Fruit fly (Drosophila melanogaster) whole organism, embryonic: Measurements from ENCODE around the gene CG31832.
A peak's percentile ranks its signal among the peaks of the same experiment; 100 is the strongest.

ENCODE experiments used
- ATbp ChIP-seq: fragments of 200-800 bp; sonication (Bioruptor generic); optimal IDR thresholded peaks from 2 replicates; lab custom pipeline; 2017; ENCODE audit warnings: missing biosample characterization, mild to moderate bottlenecking, missing genetic modification characterization, missing genetic modification reagents
- Antp ChIP-seq: fragments of 200-800 bp; sonication (Bioruptor generic); optimal IDR thresholded peaks from 3 replicates; lab custom pipeline; 2016; ENCODE audit warnings: missing biosample characterization, missing genetic modification characterization
- CG10979 ChIP-seq: fragments of 200-800 bp; sonication (Bioruptor generic); optimal IDR thresholded peaks from 2 replicates; lab custom pipeline; 2018; ENCODE audit warnings: missing biosample characterization, mild to moderate bottlenecking, missing genetic modification characterization, moderate library complexity
- CG11247 ChIP-seq: fragments of 200-800 bp; sonication (Bioruptor generic); IDR thresholded peaks from 2 replicates; pipeline ENCODE4 v1.3.6; 2022; ENCODE audit warnings: missing biosample characterization, missing genetic modification characterization
- CG12155 ChIP-seq: fragments of 200-800 bp; sonication (Bioruptor generic); optimal IDR thresholded peaks from 3 replicates; lab custom pipeline; 2016; ENCODE audit warnings: missing biosample characterization, missing genetic modification characterization
- CG12391 ChIP-seq: fragments of 200-800 bp; sonication (Bioruptor generic); optimal IDR thresholded peaks from 3 replicates; lab custom pipeline; 2018; ENCODE audit warnings: missing biosample characterization, mild to moderate bottlenecking, missing genetic modification characterization, moderate library complexity
- CG12659 ChIP-seq: fragments of 200-800 bp; sonication (Bioruptor generic); optimal IDR thresholded peaks from 3 replicates; lab custom pipeline; 2017; ENCODE audit warnings: mild to moderate bottlenecking, missing biosample characterization, missing genetic modification reagents, missing genetic modification characterization
- CG14014 ChIP-seq: fragments of 200-800 bp; sonication (Bioruptor generic); IDR thresholded peaks from 2 replicates; pipeline ENCODE4 v1.3.6; 2022; ENCODE audit warnings: missing biosample characterization, missing genetic modification characterization
- CG15011 ChIP-seq: fragments of 200-800 bp; sonication (Bioruptor generic); optimal IDR thresholded peaks from 3 replicates; lab custom pipeline; 2018; ENCODE audit warnings: missing biosample characterization, mild to moderate bottlenecking, missing genetic modification characterization
- CG17186 ChIP-seq: fragments of 200-800 bp; sonication (Bioruptor generic); optimal IDR thresholded peaks from 3 replicates; lab custom pipeline; 2017; ENCODE audit warnings: missing biosample characterization, missing genetic modification reagents, missing genetic modification characterization
- CG2116 ChIP-seq: fragments of 200-800 bp; sonication (Bioruptor generic); optimal IDR thresholded peaks from 3 replicates; lab custom pipeline; 2018; ENCODE audit warnings: missing biosample characterization, mild to moderate bottlenecking, missing genetic modification characterization
- CG30020 ChIP-seq: fragments of 200-800 bp; optimal IDR thresholded peaks from 2 replicates; lab custom pipeline; 2019; ENCODE audit warnings: missing biosample characterization, mild to moderate bottlenecking, missing genetic modification characterization, moderate library complexity
- CG31441 ChIP-seq: fragments of 200-800 bp; sonication (Bioruptor generic); IDR thresholded peaks from 2 replicates; pipeline ENCODE4 v1.3.6; 2022; ENCODE audit warnings: missing biosample characterization, missing genetic modification characterization
- CG3163 ChIP-seq: fragments of 200-800 bp; sonication (Bioruptor generic); optimal IDR thresholded peaks from 3 replicates; lab custom pipeline; 2016; ENCODE audit warnings: missing biosample characterization, missing genetic modification characterization
- CG4282 ChIP-seq: fragments of 200-800 bp; sonication (Bioruptor generic); optimal IDR thresholded peaks from 2 replicates; lab custom pipeline; 2016; ENCODE audit warnings: missing biosample characterization, missing genetic modification characterization
- CG5245 ChIP-seq: fragments of 200-800 bp; sonication (Bioruptor generic); optimal IDR thresholded peaks from 3 replicates; lab custom pipeline; 2016; ENCODE audit warnings: missing biosample characterization, missing genetic modification characterization
- CG7745 ChIP-seq: fragments of 200-800 bp; sonication (Bioruptor generic); optimal IDR thresholded peaks from 2 replicates; lab custom pipeline; 2018; ENCODE audit warnings: missing biosample characterization, mild to moderate bottlenecking, missing genetic modification characterization, moderate library complexity
- CG8924 ChIP-seq: fragments of 200-800 bp; optimal IDR thresholded peaks from 3 replicates; lab custom pipeline; 2019; ENCODE audit warnings: missing biosample characterization, mild to moderate bottlenecking, missing genetic modification characterization, moderate library complexity
- Camta ChIP-seq: fragments of 200-800 bp; sonication (Bioruptor generic); optimal IDR thresholded peaks from 2 replicates; lab custom pipeline; 2016; ENCODE audit warnings: missing biosample characterization, missing genetic modification characterization
- Dad ChIP-seq: fragments of 200-800 bp; sonication (Bioruptor generic); optimal IDR thresholded peaks from 3 replicates; lab custom pipeline; 2016; ENCODE audit warnings: missing biosample characterization, missing genetic modification characterization
- Dip2 ChIP-seq: fragments of 200-800 bp; sonication (Bioruptor generic); IDR thresholded peaks from 2 replicates; pipeline ENCODE4 v1.3.6; 2022; ENCODE audit warnings: missing biosample characterization, missing genetic modification characterization
- Doc2 ChIP-seq: fragments of 200-800 bp; sonication (Bioruptor generic); IDR thresholded peaks from 2 replicates; pipeline ENCODE4 v1.3.6; 2022; ENCODE audit warnings: missing biosample characterization, missing genetic modification characterization
- Ets65A ChIP-seq: fragments of 200-800 bp; sonication (Bioruptor generic); peaks from one replicate; lab custom pipeline; 2016; ENCODE audit warnings: missing biosample characterization, missing genetic modification characterization
- Ets97D ChIP-seq: fragments of 200-800 bp; sonication (Bioruptor generic); optimal IDR thresholded peaks from 3 replicates; lab custom pipeline; 2016; ENCODE audit warnings: missing biosample characterization, missing genetic modification characterization
- Gsc ChIP-seq: fragments of 200-800 bp; sonication (Bioruptor generic); IDR thresholded peaks from 2 replicates; pipeline ENCODE4 v1.3.6; 2022; ENCODE audit warnings: missing biosample characterization, missing genetic modification characterization
- HHEX ChIP-seq: fragments of 200-800 bp; sonication (Bioruptor generic); optimal IDR thresholded peaks from 3 replicates; lab custom pipeline; 2017; ENCODE audit warnings: missing biosample characterization, mild to moderate bottlenecking, missing genetic modification characterization, missing genetic modification reagents
- Hand ChIP-seq: fragments of 200-800 bp; sonication (Bioruptor generic); optimal IDR thresholded peaks from 2 replicates; lab custom pipeline; 2017; ENCODE audit warnings: mild to moderate bottlenecking, missing biosample characterization, missing genetic modification reagents, missing genetic modification characterization
- Lhr ChIP-seq: fragments of 200-800 bp; sonication (Bioruptor generic); optimal IDR thresholded peaks from 3 replicates; lab custom pipeline; 2017; ENCODE audit warnings: mild to moderate bottlenecking, missing biosample characterization, missing genetic modification reagents, missing genetic modification characterization
- Lpt ChIP-seq: fragments of >200 bp; optimal IDR thresholded peaks from 2 replicates; lab custom pipeline; 2018; ENCODE audit warnings: missing biosample characterization, missing genetic modification characterization
- Neu2 ChIP-seq: fragments of 200-800 bp; sonication (Bioruptor generic); optimal IDR thresholded peaks from 3 replicates; lab custom pipeline; 2016; ENCODE audit warnings: missing biosample characterization, missing genetic modification characterization, borderline replicate concordance
- Pdp1 ChIP-seq, 2 experiments: fragments of 200-800 bp; sonication (Bioruptor generic); optimal IDR thresholded peaks; 3 replicates each; lab custom pipeline; 2016; ENCODE audit warnings: missing biosample characterization in 2 of 2, missing genetic modification characterization in 2 of 2, mild to moderate bottlenecking in 1 of 2, moderate library complexity in 1 of 2
- Ptx1 ChIP-seq: fragments of 200-800 bp; sonication (Bioruptor generic); IDR thresholded peaks from 2 replicates; pipeline ENCODE4 v1.3.6; 2022; ENCODE audit warnings: missing biosample characterization, missing genetic modification characterization
- Spps ChIP-seq: fragments of 200-800 bp; sonication (Bioruptor generic); optimal IDR thresholded peaks from 2 replicates; lab custom pipeline; 2018; ENCODE audit warnings: missing biosample characterization, mild to moderate bottlenecking, missing genetic modification characterization
- ab ChIP-seq: fragments of 200-800 bp; sonication (Bioruptor generic); optimal IDR thresholded peaks from 2 replicates; lab custom pipeline; 2016; ENCODE audit warnings: missing biosample characterization, missing genetic modification characterization
- bbx ChIP-seq: fragments of 200-800 bp; sonication (Bioruptor generic); IDR thresholded peaks from 2 replicates; pipeline ENCODE4 v1.3.6; 2022; ENCODE audit warnings: missing biosample characterization, missing genetic modification characterization; ENCODE audit not compliant: partially characterized antibody
- ems ChIP-seq: fragments of 200-800 bp; sonication (Bioruptor generic); optimal IDR thresholded peaks from 3 replicates; lab custom pipeline; 2016; ENCODE audit warnings: missing biosample characterization, missing genetic modification characterization
- eve ChIP-seq, 2 experiments: fragments of >200 bp; optimal IDR thresholded peaks; 2 replicates each; lab custom pipeline; 2017; ENCODE audit warnings: missing biosample characterization in 2 of 2, missing genetic modification characterization in 2 of 2
- fd3F ChIP-seq: fragments of 200-800 bp; sonication (Bioruptor generic); optimal IDR thresholded peaks from 2 replicates; lab custom pipeline; 2018; ENCODE audit warnings: missing biosample characterization, mild to moderate bottlenecking, missing genetic modification characterization, moderate library complexity
- ftz-f1 ChIP-seq: fragments of 200-800 bp; sonication (Bioruptor generic); optimal IDR thresholded peaks from 2 replicates; lab custom pipeline; 2016; ENCODE audit warnings: missing biosample characterization, missing genetic modification characterization
- gem ChIP-seq: fragments of 200-800 bp; sonication (Bioruptor generic); optimal IDR thresholded peaks from 2 replicates; lab custom pipeline; 2019; ENCODE audit warnings: missing biosample characterization, mild to moderate bottlenecking, missing genetic modification characterization, moderate library complexity
- gfzf ChIP-seq: fragments of 200-800 bp; sonication (Bioruptor generic); optimal IDR thresholded peaks from 2 replicates; lab custom pipeline; 2016; ENCODE audit warnings: missing biosample characterization, mild to moderate bottlenecking, missing genetic modification characterization, moderate library complexity
- kay ChIP-seq: fragments of 200-800 bp; sonication (Bioruptor generic); optimal IDR thresholded peaks from 2 replicates; lab custom pipeline; 2016; ENCODE audit warnings: missing biosample characterization, missing genetic modification characterization
- knrl ChIP-seq: fragments of 200-800 bp; sonication (Bioruptor generic); IDR thresholded peaks from 3 replicates; pipeline ENCODE4 v1.3.6; 2022; ENCODE audit warnings: missing biosample characterization, missing genetic modification characterization; ENCODE audit not compliant: partially characterized antibody
- lilli ChIP-seq: fragments of 200-800 bp; sonication (Bioruptor generic); optimal IDR thresholded peaks from 3 replicates; lab custom pipeline; 2016; ENCODE audit warnings: missing biosample characterization, missing genetic modification characterization
- mirr ChIP-seq: fragments of 200-800 bp; sonication (Bioruptor generic); optimal IDR thresholded peaks from 3 replicates; lab custom pipeline; 2018; ENCODE audit warnings: missing biosample characterization, mild to moderate bottlenecking, missing genetic modification characterization
- otp ChIP-seq: fragments of 200-800 bp; sonication (Bioruptor generic); IDR thresholded peaks from 3 replicates; pipeline ENCODE4, ENCODE4 v1.3.6; 2022; ENCODE audit warnings: missing biosample characterization, missing genetic modification characterization
- slbo ChIP-seq: fragments of 200-800 bp; sonication (Bioruptor generic); IDR thresholded peaks from 2 replicates; pipeline ENCODE4 v1.3.6; 2022; ENCODE audit warnings: missing biosample characterization, missing genetic modification characterization
- sr ChIP-seq: fragments of 200-800 bp; sonication (Bioruptor generic); IDR thresholded peaks from 3 replicates; pipeline ENCODE4 v1.3.6; 2022; ENCODE audit warnings: missing biosample characterization, missing genetic modification characterization

CG31832 gene

dm6 chr2L:15056359-15057220, 25.0 kb upstream of the CG31832 start (continued):
- TF ChIP-seq Spps (tag; lab: Kevin White, UChicago), result peak; percentile 68
- TF ChIP-seq Hand (GFP tag; lab: Kevin White, UChicago), result peak; percentile 7
- TF ChIP-seq gem (tag; lab: Kevin White, UChicago), result peak; percentile 88
- TF ChIP-seq CG3163 (GFP tag; lab: Kevin White, UChicago), result no peak
- TF ChIP-seq CG15011 (GFP tag; lab: Kevin White, UChicago), result peak; percentile 57
- TF ChIP-seq bbx (GFP tag; lab: Robert Waterston, UW), result no peak
- TF ChIP-seq lilli (GFP tag; lab: Kevin White, UChicago), result peak; percentile 48
- TF ChIP-seq Lhr (GFP tag; lab: Kevin White, UChicago), result peak; percentile 29
- TF ChIP-seq ems (GFP tag; lab: Kevin White, UChicago), result peak; percentile 41
- TF ChIP-seq Ets97D (GFP tag; lab: Kevin White, UChicago), result no peak
- no peak for TF ChIP-seq Neu2 (GFP tag; lab: Kevin White, UChicago)
- TF ChIP-seq gfzf, result no peak
- no peak for TF ChIP-seq Antp
- no peak for TF ChIP-seq Doc2 (GFP tag; lab: Robert Waterston, UW)
- no peak; the same call in none of the 2 replicates for TF ChIP-seq CG11247 (GFP tag; lab: Robert Waterston, UW)
- no peak for TF ChIP-seq Gsc
- peak; percentile 89 for TF ChIP-seq CG10979 (tag; lab: Kevin White, UChicago)
- TF ChIP-seq knrl, result no peak
- no peak; the same call in 2 of the 3 replicates for TF ChIP-seq sr (GFP tag; lab: Robert Waterston, UW)
- peak; percentile 65 for TF ChIP-seq ATbp (GFP tag; lab: Kevin White, UChicago)
- peak; percentile 27 for TF ChIP-seq CG30020 (tag; lab: Kevin White, UChicago)
- TF ChIP-seq CG14014, result peak; percentile 54; the same call in 1 of the 2 replicates
- peak; percentile 26 for TF ChIP-seq CG2116 (GFP tag; lab: Kevin White, UChicago)
- TF ChIP-seq CG12659 (GFP tag; lab: Kevin White, UChicago), result peak; percentile 73
- no peak for TF ChIP-seq ab (GFP tag; lab: Kevin White, UChicago)
- TF ChIP-seq fd3F, result peak; percentile 31
- peak; percentile 37 for TF ChIP-seq ftz-f1 (GFP tag; lab: Kevin White, UChicago)
- peak; percentile 26 to 48 for TF ChIP-seq Pdp1 (GFP tag; optimal IDR thresholded peaks at IDR 0.05; lab: Kevin White, UChicago)
- TF ChIP-seq slbo, result peak; percentile 61
- peak; percentile 76 for TF ChIP-seq HHEX (GFP tag; lab: Kevin White, UChicago)
- peak; percentile 89 for TF ChIP-seq CG31441 (GFP tag; lab: Robert Waterston, UW)
- peak; percentile 37 for TF ChIP-seq kay (GFP tag; lab: Kevin White, UChicago)
- peak; percentile 86 for TF ChIP-seq CG12391 (tag; lab: Kevin White, UChicago)
- peak; percentile 67; the same call in 1 of the 3 replicates for TF ChIP-seq otp (GFP tag; lab: Robert Waterston, UW)
- TF ChIP-seq CG4282 (GFP tag; lab: Kevin White, UChicago), result no peak
- no peak for TF ChIP-seq mirr (GFP tag; lab: Kevin White, UChicago)
- peak; percentile 41 for TF ChIP-seq CG12155
- no peak for TF ChIP-seq Dad (GFP tag; lab: Kevin White, UChicago)
- TF ChIP-seq CG7745 (tag; lab: Kevin White, UChicago), result no peak
- TF ChIP-seq Ptx1 (GFP tag; lab: Robert Waterston, UW), result peak; percentile 79
- peak; percentile 65 for TF ChIP-seq CG8924 (tag; lab: Kevin White, UChicago)
- peak; percentile 47 for TF ChIP-seq Camta (GFP tag; lab: Kevin White, UChicago)
- no peak for TF ChIP-seq Dip2 (GFP tag; lab: Robert Waterston, UW)
- no peak for TF ChIP-seq CG17186 (GFP tag; lab: Kevin White, UChicago)
- peak; percentile 75 for TF ChIP-seq CG5245
- peak in 1 of 2 experiments; percentile 88 for TF ChIP-seq eve (GFP tag; optimal IDR thresholded peaks at IDR 0.05; lab: Kevin White, UChicago)
- TF ChIP-seq Ets65A (GFP tag; lab: Kevin White, UChicago), result peak; percentile 89
- no peak for TF ChIP-seq Lpt
